Fruit fly (Drosophila melanogaster): Measurements from ENCODE around the gene Srg3.

DNA sequence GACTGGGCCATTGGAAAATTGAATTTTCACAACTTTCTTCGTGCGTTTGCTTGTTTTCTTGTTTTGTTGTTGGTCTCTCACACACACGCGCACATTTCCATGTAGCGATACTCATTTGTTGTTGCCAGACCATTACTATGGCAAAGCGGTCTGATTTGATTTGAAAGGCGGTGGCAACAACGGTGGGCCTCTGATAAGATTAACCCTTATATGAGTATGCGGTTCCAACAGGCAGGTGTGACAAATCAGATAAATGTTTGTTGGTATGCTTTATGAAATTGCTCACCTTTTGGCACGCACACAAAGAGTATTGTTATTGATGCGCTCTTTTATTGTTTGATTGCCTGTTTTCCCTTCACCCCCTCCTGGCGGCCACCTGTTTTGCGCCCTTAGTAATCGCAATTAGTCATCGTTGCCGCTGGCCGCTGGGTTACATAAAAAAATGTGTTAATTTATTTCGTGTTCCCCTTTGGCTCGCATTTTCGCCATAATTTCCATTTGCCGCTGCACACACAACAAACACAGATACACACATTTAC, 4.3 kb downstream of the Srg3 start:
- TF ChIP-seq CG6854 (GFP tag; optimal IDR thresholded peaks at IDR 0.05) = no peak
- no peak for TF ChIP-seq CG6276 (GFP tag; optimal IDR thresholded peaks at IDR 0.05)
- TF ChIP-seq Sox102F (GFP tag; optimal IDR thresholded peaks at IDR 0.05) = no peak
- no peak for TF ChIP-seq CG4318 (GFP tag; optimal IDR thresholded peaks at IDR 0.05)
- TF ChIP-seq CG34406 (GFP tag; optimal IDR thresholded peaks at IDR 0.05) = no peak
- no peak for TF ChIP-seq lz (GFP tag; optimal IDR thresholded peaks at IDR 0.05)
- TF ChIP-seq eg (GFP tag; IDR thresholded peaks at IDR 0.05) = no peak
- no peak for TF ChIP-seq cyc (GFP tag; optimal IDR thresholded peaks at IDR 0.05)
- TF ChIP-seq Blimp-1 (GFP tag; optimal IDR thresholded peaks at IDR 0.05) = no peak
- TF ChIP-seq CG11762 (GFP tag; optimal IDR thresholded peaks at IDR 0.05; ENCODE audit: insufficient read depth) = no peak
- no peak for TF ChIP-seq acj6 (GFP tag; optimal IDR thresholded peaks at IDR 0.05)
- no peak for TF ChIP-seq CG3032 (tag; optimal IDR thresholded peaks at IDR 0.05)

Data from whole organism, prepupa.